Worm (Caenorhabditis elegans) whole organism, dauer: ENCODE measurements around the gene fbxb-17.

Experiments
- unc-62 ChIP-seq: sonication (generic microtip); optimal IDR thresholded peaks from 2 replicates; lab custom pipeline; 2017; ENCODE audit warnings: missing biosample characterization, missing genetic modification reagents, missing genetic modification characterization

Gene fbxb-17

ce11 chrII:1706385-1706784 lies 30.2 kb downstream of the fbxb-17 start, which contains the start of gene sdz-18:
Gene sdz-18, minus strand, starts transcription at chrII:1706485.
- TF ChIP-seq unc-62 (GFP tag; lab: Kevin White, UChicago) = no peak

DNA sequence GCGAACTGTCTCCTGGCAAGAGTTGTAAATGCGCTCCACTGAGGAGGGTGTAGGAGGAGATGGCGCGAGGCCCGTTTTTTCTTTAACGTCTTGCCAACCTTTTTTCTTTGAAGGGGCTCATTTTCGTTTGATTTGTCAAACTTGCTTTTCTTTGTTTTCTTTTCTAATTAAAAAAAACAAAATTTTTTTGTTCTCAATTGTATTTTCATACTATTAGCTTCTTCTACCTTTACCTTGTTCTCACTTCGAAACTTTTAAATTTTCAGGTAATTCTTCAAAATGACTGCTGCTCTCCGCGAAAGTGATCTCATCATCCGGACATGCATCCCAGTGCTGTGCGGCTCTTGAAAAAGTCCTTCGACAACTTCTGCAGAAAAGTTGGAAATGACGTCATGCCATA lies 33.8 kb downstream of the fbxb-17 start, which contains the start of gene fbxa-184:
Gene fbxa-184, plus strand, starts transcription at position 301 of the 400 bp plus-strand sequence.
- no peak for TF ChIP-seq unc-62 (GFP tag; lab: Kevin White, UChicago)

ce11 chrII:1712938-1713337 lies 36.8 kb downstream of the fbxb-17 start, which contains the start of gene btb-7:
Gene btb-7, plus strand, starts transcription at chrII:1713238.
- TF ChIP-seq unc-62 (GFP tag; lab: Kevin White, UChicago) = no peak

ce11 chrII:1714772-1715353 lies 38.7 kb downstream of the fbxb-17 start, which contains the start of gene btb-6:
Gene btb-6, plus strand, starts transcription at chrII:1715303.
- TF ChIP-seq unc-62 (GFP tag; lab: Kevin White, UChicago) = no peak

ce11 chrII:1719153-1719552 lies 43.0 kb downstream of the fbxb-17 start, which contains the start of gene fbxb-48:
Gene fbxb-48, minus strand, starts transcription at chrII:1719253.
- TF ChIP-seq unc-62 (GFP tag; lab: Kevin White, UChicago) = no peak

DNA sequence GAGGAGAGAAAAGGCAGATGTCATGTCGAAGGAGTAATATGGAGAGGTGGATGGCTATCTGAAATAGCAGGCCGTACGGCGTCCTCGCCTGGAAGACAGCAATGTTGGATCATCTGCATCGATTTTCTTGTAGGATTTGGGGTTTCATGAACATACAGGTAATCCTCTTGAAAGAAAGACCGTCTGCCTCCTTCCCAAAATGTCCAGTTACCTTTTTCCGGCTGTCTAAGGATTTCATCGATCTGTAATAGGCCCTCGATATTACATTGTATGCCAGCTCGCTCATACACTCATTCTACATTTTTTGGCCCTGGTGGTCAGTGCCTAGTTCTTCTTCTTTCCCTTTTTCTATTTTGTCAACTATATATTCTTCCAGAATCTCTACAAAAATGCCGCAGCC lies 46.2 kb downstream of the fbxb-17 start, which contains the start of the genes fbxb-5 and btb-8:
Gene fbxb-5, minus strand, starts transcription at position 101 of the 400 bp plus-strand sequence.
Gene btb-8, plus strand, starts transcription at position 377 of the 400 bp plus-strand sequence.
- TF ChIP-seq unc-62 (GFP tag; lab: Kevin White, UChicago) = no peak

DNA sequence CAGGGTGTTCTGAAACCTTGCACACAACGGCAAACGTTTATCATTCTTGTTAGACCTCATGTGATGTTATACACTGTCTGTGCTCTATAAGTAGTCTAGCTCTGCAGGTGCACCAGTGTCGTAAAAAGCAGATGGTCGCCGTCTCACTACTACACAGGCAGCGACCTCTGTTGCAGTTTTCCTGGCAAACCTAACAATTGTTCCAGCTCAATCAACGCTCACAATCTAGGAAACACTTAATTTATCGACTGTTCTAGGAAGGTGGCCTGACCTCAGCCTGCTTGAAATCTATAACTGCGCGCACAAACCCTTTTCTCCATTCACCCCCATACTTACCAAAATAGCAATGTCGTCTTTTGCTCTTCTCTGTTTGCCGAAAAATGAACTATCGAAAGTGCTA lies 48.1 kb downstream of the fbxb-17 start, which contains the start of gene fbxb-11:
Gene fbxb-11, plus strand, starts transcription at position 301 of the 400 bp plus-strand sequence.
- no peak for TF ChIP-seq unc-62 (GFP tag; lab: Kevin White, UChicago)

ce11 chrII:1725735-1726134 lies 49.5 kb downstream of the fbxb-17 start, which contains the start of gene F45C12.17:
Gene F45C12.17, plus strand, starts transcription at chrII:1726111.
- TF ChIP-seq unc-62 (GFP tag; lab: Kevin White, UChicago) = no peak
